Worm (Caenorhabditis elegans) whole organism, mixed stage, embryonic: ENCODE results near the gene ZK1236.5.

Experiments
- M03D4.4 ChIP-seq: sonication (generic microtip); optimal IDR thresholded peaks from 2 replicates; lab custom pipeline; 2017; ENCODE audit warnings: mild to moderate bottlenecking, missing genetic modification characterization, missing compliant biosample characterization
- bed-3 ChIP-seq: fragments of 200-800 bp; sonication (Bioruptor generic); optimal IDR thresholded peaks from 3 replicates; lab custom pipeline; 2018; ENCODE audit warnings: mild to moderate bottlenecking, missing genetic modification characterization, moderate library complexity, missing compliant biosample characterization
- blmp-1 ChIP-seq: fragments of 150-350 bp; optimal IDR thresholded peaks from 2 replicates; lab custom pipeline; 2014; ENCODE audit warnings: missing biosample characterization, missing genetic modification characterization
- ceh-39 ChIP-seq: fragments of 150-350 bp; optimal IDR thresholded peaks from 2 replicates; lab custom pipeline; 2014; ENCODE audit warnings: missing biosample characterization, missing genetic modification characterization
- ceh-43 ChIP-seq: fragments of 200-800 bp; sonication (Bioruptor generic); optimal IDR thresholded peaks from 2 replicates; lab custom pipeline; 2018; ENCODE audit warnings: mild to moderate bottlenecking, missing genetic modification characterization, moderate library complexity, missing compliant biosample characterization
- ceh-83 ChIP-seq: fragments of 200-800 bp; sonication (Bioruptor generic); optimal IDR thresholded peaks from 2 replicates; lab custom pipeline; 2018; ENCODE audit warnings: mild to moderate bottlenecking, missing genetic modification characterization, missing compliant biosample characterization
- ces-1 ChIP-seq: fragments of 150-350 bp; optimal IDR thresholded peaks from 2 replicates; lab custom pipeline; 2014; ENCODE audit warnings: missing biosample characterization, missing genetic modification reagents, missing genetic modification characterization
- cnd-1 ChIP-seq: fragments of 200-800 bp; sonication (Bioruptor generic); optimal IDR thresholded peaks from 2 replicates; lab custom pipeline; 2018; ENCODE audit warnings: mild to moderate bottlenecking, missing genetic modification characterization, missing compliant biosample characterization
- drap-1 ChIP-seq: fragments of 200-800 bp; sonication (Bioruptor generic); optimal IDR thresholded peaks from 3 replicates; lab custom pipeline; 2018; ENCODE audit warnings: mild to moderate bottlenecking, missing genetic modification characterization, missing compliant biosample characterization
- elt-1 ChIP-seq: sonication (generic microtip); optimal IDR thresholded peaks from 2 replicates; lab custom pipeline; 2017; ENCODE audit warnings: missing genetic modification characterization, mild to moderate bottlenecking, missing compliant biosample characterization, antibody characterized with exemption, moderate library complexity, borderline replicate concordance; ENCODE audit not compliant: insufficient read depth
- elt-3 ChIP-seq: fragments of 150-350 bp; optimal IDR thresholded peaks from 2 replicates; lab custom pipeline; 2014; ENCODE audit warnings: missing biosample characterization, missing genetic modification characterization
- flh-1 ChIP-seq: fragments of 200-800 bp; sonication (Bioruptor generic); optimal IDR thresholded peaks from 2 replicates; lab custom pipeline; 2018; ENCODE audit warnings: mild to moderate bottlenecking, missing genetic modification characterization, moderate library complexity, missing compliant biosample characterization
- hlh-1 ChIP-seq: fragments of 150-350 bp; optimal IDR thresholded peaks from 2 replicates; lab custom pipeline; 2014; ENCODE audit warnings: missing biosample characterization, missing genetic modification reagents, missing genetic modification characterization
- lin-13 ChIP-seq: fragments of 150-350 bp; optimal IDR thresholded peaks from 2 replicates; lab custom pipeline; 2014; ENCODE audit warnings: missing biosample characterization, missing genetic modification characterization
- lin-32 ChIP-seq: fragments of 200-800 bp; sonication (Bioruptor generic); optimal IDR thresholded peaks from 2 replicates; lab custom pipeline; 2018; ENCODE audit warnings: mild to moderate bottlenecking, missing genetic modification characterization, missing compliant biosample characterization
- lsy-2 ChIP-seq: fragments of 150-350 bp; optimal IDR thresholded peaks from 2 replicates; lab custom pipeline; 2014; ENCODE audit warnings: missing biosample characterization, missing genetic modification characterization
- mep-1 ChIP-seq: fragments of 150-350 bp; optimal IDR thresholded peaks from 2 replicates; lab custom pipeline; 2017; ENCODE audit warnings: missing biosample characterization, missing genetic modification reagents, missing genetic modification characterization, inconsistent platforms
- mls-2 ChIP-seq: sonication (generic microtip); optimal IDR thresholded peaks from 2 replicates; lab custom pipeline; 2016; ENCODE audit warnings: mild to moderate bottlenecking, missing genetic modification characterization, moderate library complexity, missing compliant biosample characterization
- nhr-2 ChIP-seq: fragments of 150-350 bp; optimal IDR thresholded peaks from 2 replicates; lab custom pipeline; 2014; ENCODE audit warnings: missing biosample characterization, missing genetic modification characterization
- nhr-237 ChIP-seq: fragments of 150-350 bp; optimal IDR thresholded peaks from 2 replicates; lab custom pipeline; 2014; ENCODE audit warnings: missing biosample characterization, missing genetic modification characterization
- nhr-28 ChIP-seq: fragments of 150-350 bp; optimal IDR thresholded peaks from 2 replicates; lab custom pipeline; 2014; ENCODE audit warnings: missing biosample characterization, missing genetic modification characterization
- nhr-76 ChIP-seq: sonication (generic microtip); optimal IDR thresholded peaks from 2 replicates; lab custom pipeline; 2017; ENCODE audit warnings: missing biosample characterization, missing genetic modification characterization
- pha-4 ChIP-seq: fragments of 150-350 bp; optimal IDR thresholded peaks from 2 replicates; lab custom pipeline; 2018; ENCODE audit warnings: missing biosample characterization, missing genetic modification reagents, missing genetic modification characterization
- sem-2 ChIP-seq: fragments of 200-800 bp; sonication (Bioruptor generic); optimal IDR thresholded peaks from 2 replicates; lab custom pipeline; 2018; ENCODE audit warnings: mild to moderate bottlenecking, missing genetic modification characterization, missing compliant biosample characterization
- snpc-4 ChIP-seq: fragments of 150-350 bp; optimal IDR thresholded peaks from 2 replicates; lab custom pipeline; 2014; ENCODE audit warnings: missing biosample characterization, missing genetic modification characterization
- sptf-1 ChIP-seq: sonication (generic microtip); optimal IDR thresholded peaks from 2 replicates; lab custom pipeline; 2017; ENCODE audit warnings: mild to moderate bottlenecking, missing genetic modification characterization, moderate library complexity, missing compliant biosample characterization
- tbx-8 ChIP-seq: fragments of 200-800 bp; sonication (Bioruptor generic); optimal IDR thresholded peaks from 2 replicates; lab custom pipeline; 2018; ENCODE audit warnings: mild to moderate bottlenecking, missing genetic modification characterization, moderate library complexity, missing compliant biosample characterization
- unc-120 ChIP-seq: sonication (generic microtip); optimal IDR thresholded peaks from 2 replicates; lab custom pipeline; 2017; ENCODE audit warnings: missing genetic modification characterization, missing compliant biosample characterization; ENCODE audit not compliant: poor library complexity, severe bottlenecking
- unc-39 ChIP-seq: fragments of 150-350 bp; optimal IDR thresholded peaks from 2 replicates; lab custom pipeline; 2014; ENCODE audit warnings: missing biosample characterization, missing genetic modification characterization
- unc-62 ChIP-seq: fragments of 150-350 bp; optimal IDR thresholded peaks from 2 replicates; lab custom pipeline; 2014; ENCODE audit warnings: missing biosample characterization, missing genetic modification reagents, missing genetic modification characterization
- ztf-11 ChIP-seq: fragments of 150-350 bp; optimal IDR thresholded peaks from 2 replicates; lab custom pipeline; 2014; ENCODE audit warnings: missing biosample characterization, missing genetic modification characterization

Gene ZK1236.5

DNA sequence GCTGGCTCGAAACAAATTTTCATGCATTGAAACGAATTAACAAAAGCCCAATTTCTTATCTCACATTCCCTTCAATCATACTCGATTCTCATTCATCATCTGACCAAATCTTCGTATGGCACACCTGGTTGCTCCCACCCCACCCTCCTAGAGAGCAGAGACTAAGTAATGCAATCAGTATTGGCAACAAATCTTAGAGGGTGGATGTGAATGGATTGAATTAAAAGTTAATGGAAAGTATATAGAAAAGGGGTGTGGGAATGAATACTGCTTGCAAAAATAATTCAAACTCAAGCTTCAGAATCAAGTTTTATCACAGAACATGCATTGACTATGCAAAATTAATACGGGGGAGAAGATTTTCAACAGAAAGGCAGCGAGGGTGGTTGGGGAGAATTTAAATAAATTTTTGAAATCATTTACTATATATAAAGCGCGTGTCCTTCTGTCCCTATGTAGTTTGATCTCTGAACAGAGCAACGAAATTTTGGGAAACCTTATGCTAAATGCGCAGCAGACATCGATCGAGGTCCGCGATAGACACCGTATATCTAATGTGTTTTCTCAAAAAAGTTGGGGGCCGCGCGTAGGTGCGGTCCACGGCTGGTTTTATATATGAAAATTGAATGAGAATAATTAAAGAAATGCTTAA lies 5.9 kb upstream of the ZK1236.5 start:
- TF ChIP-seq ces-1 (GFP tag; lab: Kevin White, UChicago) = peak; percentile 63
- TF ChIP-seq sptf-1 = no peak
- no peak for TF ChIP-seq nhr-2 (tag; lab: Kevin White, UChicago)
- no peak for TF ChIP-seq drap-1 (GFP tag; lab: Kevin White, UChicago)
- TF ChIP-seq lsy-2 (tag; lab: Kevin White, UChicago) = no peak
- no peak for TF ChIP-seq hlh-1 (tag; lab: Kevin White, UChicago)
- TF ChIP-seq ztf-11 (tag; lab: Kevin White, UChicago) = no peak
- TF ChIP-seq, all 35 proteins: peak for 1

DNA sequence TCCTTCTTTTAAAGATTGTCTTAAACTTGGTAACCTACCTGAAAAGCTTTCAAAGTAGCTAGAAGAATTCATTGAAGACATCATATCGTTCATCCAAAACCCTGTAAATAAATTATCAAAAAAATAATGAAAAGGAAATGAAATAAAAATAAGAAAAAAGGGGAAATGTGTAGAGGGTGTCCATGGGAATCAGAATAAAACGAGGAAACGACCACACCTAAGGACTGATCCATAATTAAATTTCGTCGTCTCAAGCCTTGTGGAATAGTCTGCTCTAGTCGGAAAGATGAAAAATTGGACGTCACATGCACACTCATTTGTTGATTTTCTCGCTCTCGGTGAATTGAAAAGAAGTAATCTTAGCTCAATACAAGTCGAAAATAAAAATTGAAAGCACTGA lies 3.1 kb upstream of the ZK1236.5 start, which contains the start of gene ZK1236.9:
Gene ZK1236.9, minus strand, starts transcription at position 101 of the 400 bp plus-strand sequence.
- TF ChIP-seq flh-1 (GFP tag; lab: Kevin White, UChicago) (no peak), nhr-237 (no peak), pha-4 (tag; lab: Kevin White, UChicago) (no peak), cnd-1 (tag; lab: Kevin White, UChicago) (no peak), tbx-8 (GFP tag; lab: Kevin White, UChicago) (no peak), ztf-11 (tag; lab: Kevin White, UChicago) (no peak), M03D4.4 (tag; lab: Kevin White, UChicago) (no peak), ceh-83 (GFP tag; lab: Kevin White, UChicago) (no peak), mep-1 (tag; lab: Kevin White, UChicago) (no peak)

DNA sequence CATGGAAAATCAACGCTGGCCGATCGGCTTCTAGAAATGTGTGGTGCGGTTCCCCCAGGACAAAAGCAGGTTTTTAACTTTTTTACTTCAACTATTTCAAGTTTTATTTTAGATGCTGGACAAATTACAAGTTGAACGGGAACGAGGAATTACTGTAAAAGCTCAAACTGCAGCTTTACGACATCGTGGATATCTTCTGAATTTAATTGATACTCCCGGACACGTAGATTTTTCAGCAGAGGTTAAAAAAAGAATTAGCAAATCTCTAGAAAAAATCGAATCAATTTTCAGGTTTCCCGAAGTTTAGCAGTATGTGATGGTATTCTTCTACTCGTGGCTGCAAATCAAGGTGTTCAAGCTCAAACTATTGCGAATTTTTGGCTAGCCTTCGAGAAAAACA lies 2.5 kb downstream of the ZK1236.5 start:
- TF ChIP-seq unc-39 (tag; lab: Kevin White, UChicago) = no peak
- no peak for TF ChIP-seq snpc-4 (tag; lab: Kevin White, UChicago)
- TF ChIP-seq elt-3 (tag; lab: Kevin White, UChicago) = no peak
- TF ChIP-seq lin-13 (tag; lab: Kevin White, UChicago) = no peak
- TF ChIP-seq pha-4 (tag; lab: Kevin White, UChicago) = no peak
- no peak for TF ChIP-seq sptf-1
- TF ChIP-seq lsy-2 (tag; lab: Kevin White, UChicago) = no peak
- no peak for TF ChIP-seq mep-1 (tag; lab: Kevin White, UChicago)
- no peak for TF ChIP-seq blmp-1 (tag; lab: Kevin White, UChicago)
- TF ChIP-seq nhr-76 (tag; lab: Kevin White, UChicago) = no peak
- TF ChIP-seq unc-120 (tag; lab: Kevin White, UChicago) = no peak
- no peak for TF ChIP-seq nhr-237
- no peak for TF ChIP-seq ceh-43
- TF ChIP-seq ces-1 (GFP tag; lab: Kevin White, UChicago) = no peak
- no peak for TF ChIP-seq drap-1 (GFP tag; lab: Kevin White, UChicago)
- TF ChIP-seq mls-2 (tag; lab: Kevin White, UChicago) = no peak
- TF ChIP-seq bed-3 (GFP tag; lab: Kevin White, UChicago) = no peak
- no peak for TF ChIP-seq unc-62 (GFP tag; lab: Kevin White, UChicago)
- no peak for TF ChIP-seq nhr-28

DNA sequence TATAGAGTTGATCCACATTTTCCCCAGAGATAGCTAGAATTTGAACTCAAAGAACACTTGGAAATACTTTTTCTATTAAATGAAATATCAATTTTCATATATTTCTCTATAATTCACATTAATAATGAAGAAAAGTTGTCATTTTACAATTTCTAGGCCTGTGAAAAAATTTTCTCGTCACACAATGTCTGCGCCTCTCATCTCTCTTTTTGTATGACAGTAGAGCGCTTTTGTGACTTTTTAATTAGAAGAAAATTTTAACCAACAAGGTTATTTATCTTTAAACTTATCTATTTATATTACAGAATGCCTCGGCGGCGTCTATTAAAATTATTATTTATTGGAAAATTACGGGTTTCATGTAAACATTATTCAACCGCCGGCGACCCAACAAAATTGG lies 3.0 kb downstream of the ZK1236.5 start, which contains the start of gene ZK1236.1:
Gene ZK1236.1, plus strand, starts transcription at position 263 of the 400 bp plus-strand sequence.
- TF ChIP-seq sem-2 (GFP tag; lab: Kevin White, UChicago) = no peak
- no peak for TF ChIP-seq cnd-1 (tag; lab: Kevin White, UChicago)
- TF ChIP-seq tbx-8 (GFP tag; lab: Kevin White, UChicago) = no peak
- no peak for TF ChIP-seq ceh-39 (tag; lab: Kevin White, UChicago)
- no peak for TF ChIP-seq blmp-1 (tag; lab: Kevin White, UChicago)
- TF ChIP-seq ztf-11 (tag; lab: Kevin White, UChicago) = no peak
- TF ChIP-seq elt-1 (tag; lab: Kevin White, UChicago) = no peak
- TF ChIP-seq pha-4 (tag; lab: Kevin White, UChicago) = no peak
- TF ChIP-seq flh-1 (GFP tag; lab: Kevin White, UChicago) = no peak
- TF ChIP-seq mls-2 (tag; lab: Kevin White, UChicago) = no peak
- TF ChIP-seq ces-1 (GFP tag; lab: Kevin White, UChicago) = no peak
- TF ChIP-seq unc-39 (tag; lab: Kevin White, UChicago) = no peak
- TF ChIP-seq lin-32 = no peak
